Fruit fly (Drosophila melanogaster) whole organism, pupa: ENCODE results near the gene CG46456.
A peak's percentile ranks its signal among the peaks of the same experiment; 100 is the strongest.

Experiments used
- CG10348 ChIP-seq: fragments of 200-800 bp; sonication (Bioruptor generic); IDR thresholded peaks from 2 replicates; pipeline ENCODE4 v1.3.6; 2022; ENCODE audit warnings: missing biosample characterization, missing genetic modification characterization
- CG12605 ChIP-seq: fragments of 200-800 bp; sonication (Bioruptor generic); IDR thresholded peaks from 2 replicates; pipeline ENCODE4 v1.3.6; 2022; ENCODE audit warnings: missing biosample characterization, missing genetic modification characterization
- CG13204 ChIP-seq: fragments of 200-800 bp; sonication (Bioruptor generic); optimal IDR thresholded peaks from 2 replicates; lab custom pipeline; 2018; ENCODE audit warnings: missing biosample characterization, mild to moderate bottlenecking, missing genetic modification characterization, moderate library complexity
- CG14655 ChIP-seq: fragments of 200-800 bp; sonication (Bioruptor generic); optimal IDR thresholded peaks from 3 replicates; lab custom pipeline; 2017; ENCODE audit warnings: mild to moderate bottlenecking, missing biosample characterization, missing genetic modification reagents, missing genetic modification characterization
- CG15710 ChIP-seq: fragments of 200-800 bp; sonication (Bioruptor generic); optimal IDR thresholded peaks from 2 replicates; lab custom pipeline; 2018; ENCODE audit warnings: missing biosample characterization, mild to moderate bottlenecking, missing genetic modification characterization, moderate library complexity
- CG17806 ChIP-seq: fragments of 200-800 bp; sonication (Bioruptor generic); optimal IDR thresholded peaks from 2 replicates; lab custom pipeline; 2018; ENCODE audit warnings: missing biosample characterization, mild to moderate bottlenecking, missing genetic modification characterization, moderate library complexity
- CG32121 ChIP-seq: fragments of 200-800 bp; sonication (Bioruptor generic); IDR thresholded peaks from 2 replicates; pipeline ENCODE4 v1.3.6; 2022; ENCODE audit warnings: missing biosample characterization, missing genetic modification characterization
- CG34367 ChIP-seq: fragments of 200-800 bp; sonication (Bioruptor generic); optimal IDR thresholded peaks from 2 replicates; lab custom pipeline; 2018; ENCODE audit warnings: missing biosample characterization, mild to moderate bottlenecking, missing genetic modification characterization
- CG4496 ChIP-seq: fragments of 200-800 bp; sonication (Bioruptor generic); IDR thresholded peaks from 3 replicates; pipeline ENCODE4 v1.3.6; 2022; ENCODE audit warnings: missing biosample characterization, missing genetic modification characterization
- CG8159 ChIP-seq: fragments of 200-800 bp; sonication (Bioruptor generic); optimal IDR thresholded peaks from 3 replicates; lab custom pipeline; 2018; ENCODE audit warnings: missing biosample characterization, mild to moderate bottlenecking, missing genetic modification characterization, moderate library complexity
- CG8301 ChIP-seq: fragments of 200-800 bp; sonication (Bioruptor generic); optimal IDR thresholded peaks from 2 replicates; lab custom pipeline; 2018; ENCODE audit warnings: missing biosample characterization, mild to moderate bottlenecking, missing genetic modification characterization
- CG9948 ChIP-seq: fragments of 200-800 bp; sonication (Bioruptor generic); optimal IDR thresholded peaks from 2 replicates; lab custom pipeline; 2018; ENCODE audit warnings: missing biosample characterization, mild to moderate bottlenecking, missing genetic modification characterization, moderate library complexity
- D1 ChIP-seq: fragments of 200-800 bp; sonication (Bioruptor generic); optimal IDR thresholded peaks from 2 replicates; lab custom pipeline; 2018; ENCODE audit warnings: missing biosample characterization, mild to moderate bottlenecking, missing genetic modification characterization, moderate library complexity
- EcR ChIP-seq: fragments of 200-800 bp; sonication (Bioruptor generic); optimal IDR thresholded peaks from 3 replicates; lab custom pipeline; 2019; ENCODE audit warnings: missing biosample characterization, missing genetic modification characterization, mild to moderate bottlenecking, moderate library complexity, missing genetic modification reagents
- Ets98B ChIP-seq: fragments of 200-800 bp; sonication (Bioruptor generic); IDR thresholded peaks from 2 replicates; pipeline ENCODE4 v1.3.6; 2022; ENCODE audit warnings: missing biosample characterization, missing genetic modification characterization
- Pif1A ChIP-seq: fragments of 200-800 bp; sonication (Bioruptor generic); optimal IDR thresholded peaks from 3 replicates; lab custom pipeline; 2016; ENCODE audit warnings: missing biosample characterization, missing genetic modification characterization
- Pif1B ChIP-seq: fragments of 200-800 bp; sonication (Bioruptor generic); optimal IDR thresholded peaks from 3 replicates; lab custom pipeline; 2016; ENCODE audit warnings: missing biosample characterization, missing genetic modification characterization
- Snoo ChIP-seq: fragments of 200-800 bp; sonication (Bioruptor generic); optimal IDR thresholded peaks from 3 replicates; lab custom pipeline; 2017; ENCODE audit warnings: missing biosample characterization, mild to moderate bottlenecking, missing genetic modification characterization, inconsistent platforms
- fd96Ca ChIP-seq: fragments of 200-800 bp; sonication (Bioruptor generic); IDR thresholded peaks from 3 replicates; pipeline ENCODE4 v1.3.6; 2022; ENCODE audit warnings: missing biosample characterization, missing genetic modification characterization
- gl ChIP-seq: fragments of 200-800 bp; sonication (Bioruptor generic); optimal IDR thresholded peaks from 2 replicates; lab custom pipeline; 2018; ENCODE audit warnings: missing biosample characterization, mild to moderate bottlenecking, missing genetic modification characterization
- rn ChIP-seq: fragments of 200-800 bp; sonication (Bioruptor generic); IDR thresholded peaks from 2 replicates; pipeline ENCODE4 v1.3.6; 2022; ENCODE audit warnings: missing biosample characterization, missing genetic modification characterization

CG46456 gene

DNA sequence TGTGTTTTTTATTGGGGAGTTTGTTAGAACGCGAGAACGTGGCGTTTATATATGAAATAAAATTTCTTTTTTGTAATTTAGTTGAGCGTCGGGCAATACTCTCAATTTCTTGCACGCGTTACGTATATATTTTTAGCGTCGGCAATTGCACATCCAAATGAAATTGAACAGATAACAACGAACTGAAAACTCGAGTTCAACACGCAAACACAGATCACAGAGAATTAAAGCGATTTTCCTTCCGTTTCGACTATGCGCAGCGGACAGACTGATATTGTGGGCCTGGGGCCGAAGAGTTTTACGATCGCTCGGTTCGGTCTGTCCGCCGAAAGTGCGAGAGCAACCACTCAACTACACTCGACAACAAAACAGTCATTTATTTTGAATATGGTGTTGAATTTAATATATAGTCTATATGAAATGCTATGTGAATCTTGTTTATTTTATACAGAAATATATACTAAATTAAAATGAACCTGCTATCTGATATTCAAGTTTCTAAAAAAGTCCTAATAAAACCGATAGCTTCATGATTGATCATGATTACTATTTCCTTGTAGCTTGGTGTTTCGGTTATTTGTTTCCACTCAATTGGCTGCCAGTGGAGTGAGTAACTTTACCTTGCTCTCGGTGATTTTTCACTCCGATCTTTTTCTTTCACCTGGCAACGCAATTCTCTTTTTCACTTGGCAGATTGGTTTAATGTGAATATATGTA, at the start of gene CG46456:
Gene CG46456 (minus strand): TSS at position 273 of the 717 bp plus-strand sequence.
- TF ChIP-seq CG32121 (GFP tag; lab: Robert Waterston, UW): peak; percentile 96
- TF ChIP-seq CG34367: peak; percentile 94
- peak; percentile 93 for TF ChIP-seq CG15710
- TF ChIP-seq CG13204 (GFP tag; lab: Kevin White, UChicago): peak; percentile 71
- peak; percentile 95 for TF ChIP-seq CG9948 (tag; lab: Kevin White, UChicago)
- TF ChIP-seq CG10348 (GFP tag; lab: Robert Waterston, UW): peak; percentile 49; the same call in 1 of the 2 replicates
- TF ChIP-seq gl (tag; lab: Kevin White, UChicago): peak; percentile 87
- TF ChIP-seq CG14655: peak; percentile 94
- peak; percentile 85 for TF ChIP-seq EcR
- TF ChIP-seq fd96Ca (GFP tag; lab: Robert Waterston, UW): peak; percentile 84
- peak; percentile 71 for TF ChIP-seq rn
- TF ChIP-seq CG8301 (tag; lab: Kevin White, UChicago): peak; percentile 95
- peak; percentile 88 for TF ChIP-seq Pif1A (GFP tag; lab: Kevin White, UChicago)
- TF ChIP-seq D1 (tag; lab: Kevin White, UChicago): peak; percentile 89
- TF ChIP-seq Pif1B (GFP tag; lab: Kevin White, UChicago): peak; percentile 89
- peak; percentile 97 for TF ChIP-seq CG8159
- TF ChIP-seq Ets98B: peak; percentile 93
- TF ChIP-seq CG17806 (tag; lab: Kevin White, UChicago): peak; percentile 95
- peak; percentile 95 for TF ChIP-seq Snoo (tag; lab: Kevin White, UChicago)
- TF ChIP-seq CG12605 (GFP tag; lab: Robert Waterston, UW): peak; percentile 93
- peak; percentile 94 for TF ChIP-seq CG4496 (GFP tag; lab: Robert Waterston, UW)

DNA sequence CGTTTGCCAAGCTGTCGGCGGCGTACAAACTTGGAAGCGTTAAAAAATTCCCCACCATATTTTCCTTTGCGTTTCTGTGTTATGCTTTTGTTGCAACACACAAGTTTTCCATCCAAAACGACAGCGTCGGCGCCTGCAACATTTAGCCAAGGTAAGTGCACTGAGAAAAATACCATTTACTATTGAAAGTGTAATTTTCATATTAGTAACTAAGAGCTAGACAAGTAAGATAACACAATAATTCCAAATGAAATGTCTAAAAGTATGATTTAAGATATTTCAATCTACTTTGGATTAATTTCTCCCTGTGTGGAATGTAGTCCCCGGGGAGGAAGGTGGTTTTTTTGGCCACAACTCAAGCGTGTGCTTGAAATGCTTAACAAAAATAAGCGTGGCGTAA, 30.6 kb upstream of the CG46456 start:
- TF ChIP-seq Ets98B (peak; percentile 61), fd96Ca (GFP tag; lab: Robert Waterston, UW) (0 out of 3 replicates have a peak, but pooled peaks have one; percentile 28), CG10348 (GFP tag; lab: Robert Waterston, UW) (no peak), Pif1B (GFP tag; lab: Kevin White, UChicago) (no peak), CG8159 (no peak), CG8301 (tag; lab: Kevin White, UChicago) (no peak), CG12605 (GFP tag; lab: Robert Waterston, UW) (no peak), CG4496 (GFP tag; lab: Robert Waterston, UW) (peak; percentile 77), CG17806 (tag; lab: Kevin White, UChicago) (no peak)

dm6 chr3L:5382721-5383120, 27.6 kb upstream of the CG46456 start, which contains the start of gene Ir64a:
Ir64a (minus strand) TSS chr3L:5382821.
- TF ChIP-seq CG15710: no peak
- no peak for TF ChIP-seq CG13204 (GFP tag; lab: Kevin White, UChicago)
- no peak for TF ChIP-seq gl (tag; lab: Kevin White, UChicago)
- TF ChIP-seq Ets98B: no peak
- TF ChIP-seq CG17806 (tag; lab: Kevin White, UChicago): no peak
- no peak for TF ChIP-seq CG8159

dm6 chr3L:5372052-5372451, 16.9 kb upstream of the CG46456 start:
- no peak for TF ChIP-seq CG12605 (GFP tag; lab: Robert Waterston, UW)
- TF ChIP-seq Ets98B: no peak
- TF ChIP-seq CG15710: no peak
- TF ChIP-seq gl (tag; lab: Kevin White, UChicago): no peak
- TF ChIP-seq rn: no peak
- no peak for TF ChIP-seq Pif1A (GFP tag; lab: Kevin White, UChicago)
- no peak for TF ChIP-seq CG8159
- no peak for TF ChIP-seq CG4496 (GFP tag; lab: Robert Waterston, UW)
- no peak for TF ChIP-seq CG10348 (GFP tag; lab: Robert Waterston, UW)
- no peak for TF ChIP-seq CG32121 (GFP tag; lab: Robert Waterston, UW)
- no peak for TF ChIP-seq CG13204 (GFP tag; lab: Kevin White, UChicago)
- TF ChIP-seq CG17806 (tag; lab: Kevin White, UChicago): no peak
- TF ChIP-seq CG8301 (tag; lab: Kevin White, UChicago): no peak
- no peak for TF ChIP-seq CG34367
- TF ChIP-seq EcR: no peak
- TF ChIP-seq Snoo (tag; lab: Kevin White, UChicago): no peak
- no peak for TF ChIP-seq Pif1B (GFP tag; lab: Kevin White, UChicago)
- TF ChIP-seq CG14655: no peak
- no peak for TF ChIP-seq CG9948 (tag; lab: Kevin White, UChicago)
- no peak for TF ChIP-seq D1 (tag; lab: Kevin White, UChicago)

DNA sequence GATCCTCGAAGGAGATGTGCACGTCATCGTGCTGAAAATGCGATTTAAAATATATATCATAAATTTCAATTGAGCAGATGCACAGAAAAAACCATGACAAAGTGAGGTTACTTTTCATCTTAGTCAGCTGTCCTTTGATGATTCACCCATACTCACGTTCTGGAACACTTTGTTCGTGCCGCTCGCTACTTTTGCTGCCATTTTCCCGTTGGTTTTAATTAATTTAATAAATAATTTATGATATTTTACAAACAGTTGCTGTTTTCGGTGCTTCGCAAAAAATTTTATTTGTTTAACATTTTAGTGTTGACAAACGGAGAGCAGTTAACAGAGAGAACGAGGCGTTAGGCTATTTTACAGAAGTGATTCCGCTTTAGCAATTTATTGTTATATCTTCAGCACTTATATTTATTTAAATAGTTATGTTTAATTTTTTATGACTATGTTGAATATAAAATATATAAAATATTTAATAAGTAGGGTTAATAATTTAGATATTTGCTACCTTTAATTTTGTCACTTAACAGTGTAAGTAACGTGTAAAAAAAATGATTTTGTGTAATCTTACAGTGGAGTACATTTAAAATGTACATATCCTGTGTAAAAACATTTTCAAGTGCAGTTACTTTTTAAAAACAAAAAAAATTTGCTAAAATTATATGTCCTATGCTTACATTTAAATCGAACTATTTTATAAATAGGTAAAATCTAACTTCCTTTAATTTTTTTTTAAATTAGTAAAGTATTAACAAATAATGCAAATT, 12.8 kb upstream of the CG46456 start, which contains the start of gene Pfdn4:
Gene Pfdn4 (minus strand): TSS at position 265 of the 764 bp plus-strand sequence.
- TF ChIP-seq CG10348 (GFP tag; lab: Robert Waterston, UW): no peak
- peak; percentile 12 for TF ChIP-seq Pif1B (GFP tag; lab: Kevin White, UChicago)
- peak; percentile 42 for TF ChIP-seq D1 (tag; lab: Kevin White, UChicago)
- no peak for TF ChIP-seq CG8159
